Fruit fly (Drosophila melanogaster) whole organism, embryonic: Measurements from ENCODE around the gene MTF-1.

Source experiments
- Asciz ChIP-seq: fragments of 200-800 bp; sonication (Bioruptor generic); optimal IDR thresholded peaks from 2 replicates; lab custom pipeline; 2017; ENCODE audit warnings: missing biosample characterization, mild to moderate bottlenecking, missing genetic modification characterization, missing genetic modification reagents
- B-H2 ChIP-seq: fragments of 200-800 bp; sonication (Bioruptor generic); optimal IDR thresholded peaks from 2 replicates; lab custom pipeline; 2018; ENCODE audit warnings: missing biosample characterization, mild to moderate bottlenecking, missing genetic modification characterization
- CG1024 ChIP-seq: fragments of 200-800 bp; sonication (Bioruptor generic); IDR thresholded peaks from 2 replicates; pipeline ENCODE4 v1.3.6; 2022; ENCODE audit warnings: missing biosample characterization, missing genetic modification characterization
- CG10267 ChIP-seq: fragments of 200-800 bp; sonication (Bioruptor generic); optimal IDR thresholded peaks from 2 replicates; lab custom pipeline; 2018; ENCODE audit warnings: missing biosample characterization, mild to moderate bottlenecking, missing genetic modification characterization, moderate library complexity
- CG11504 ChIP-seq: fragments of 200-800 bp; sonication (Bioruptor generic); optimal IDR thresholded peaks from 3 replicates; lab custom pipeline; 2019; ENCODE audit warnings: missing biosample characterization, mild to moderate bottlenecking, missing genetic modification characterization, moderate library complexity
- CG11695 ChIP-seq: fragments of 200-800 bp; sonication (Bioruptor generic); IDR thresholded peaks from 3 replicates; pipeline ENCODE4 v1.3.6; 2022; ENCODE audit warnings: missing biosample characterization, missing genetic modification characterization
- CG11723 ChIP-seq: fragments of 200-800 bp; sonication (Bioruptor generic); optimal IDR thresholded peaks from 2 replicates; lab custom pipeline; 2017; ENCODE audit warnings: missing biosample characterization, mild to moderate bottlenecking, missing genetic modification characterization
- CG12104 ChIP-seq: fragments of 200-800 bp; sonication (Bioruptor generic); optimal IDR thresholded peaks from 3 replicates; lab custom pipeline; 2016; ENCODE audit warnings: missing biosample characterization, missing genetic modification characterization
- CG12744 ChIP-seq: fragments of 200-800 bp; sonication (Bioruptor generic); optimal IDR thresholded peaks from 2 replicates; lab custom pipeline; 2016; ENCODE audit warnings: missing biosample characterization, missing genetic modification characterization
- CG13123 ChIP-seq: fragments of 200-800 bp; sonication (Bioruptor generic); optimal IDR thresholded peaks from 2 replicates; lab custom pipeline; 2016; ENCODE audit warnings: missing biosample characterization, missing genetic modification characterization
- CG13424 ChIP-seq: fragments of 200-800 bp; sonication (Bioruptor generic); optimal IDR thresholded peaks from 2 replicates; lab custom pipeline; 2019; ENCODE audit warnings: missing biosample characterization, mild to moderate bottlenecking, missing genetic modification characterization, moderate library complexity
- CG13624 ChIP-seq: fragments of 200-800 bp; sonication (Bioruptor generic); optimal IDR thresholded peaks from 2 replicates; lab custom pipeline; 2016; ENCODE audit warnings: missing biosample characterization, missing genetic modification characterization
- CG14441 ChIP-seq: fragments of 200-800 bp; sonication (Bioruptor generic); IDR thresholded peaks from 2 replicates; pipeline ENCODE4 v1.3.6; 2022; ENCODE audit warnings: missing biosample characterization, missing genetic modification characterization
- CG18764 ChIP-seq: fragments of 200-800 bp; sonication (Bioruptor generic); optimal IDR thresholded peaks from 3 replicates; lab custom pipeline; 2016; ENCODE audit warnings: missing biosample characterization, missing genetic modification characterization
- CG32767 ChIP-seq: fragments of 200-800 bp; sonication (Bioruptor generic); IDR thresholded peaks from 2 replicates; pipeline ENCODE4 v1.3.6; 2022; ENCODE audit warnings: missing biosample characterization, missing genetic modification characterization
- CG4282 ChIP-seq: fragments of 200-800 bp; sonication (Bioruptor generic); optimal IDR thresholded peaks from 2 replicates; lab custom pipeline; 2016; ENCODE audit warnings: missing biosample characterization, missing genetic modification characterization
- CG6765 ChIP-seq: fragments of 200-800 bp; sonication (Bioruptor generic); optimal IDR thresholded peaks from 3 replicates; lab custom pipeline; 2017; ENCODE audit warnings: missing biosample characterization, mild to moderate bottlenecking, missing genetic modification characterization
- CG7928 ChIP-seq: fragments of 200-800 bp; sonication (Bioruptor generic); optimal IDR thresholded peaks from 2 replicates; lab custom pipeline; 2017; ENCODE audit warnings: missing biosample characterization, mild to moderate bottlenecking, missing genetic modification characterization
- CG8089 ChIP-seq: fragments of 200-800 bp; sonication (Bioruptor generic); optimal IDR thresholded peaks from 3 replicates; lab custom pipeline; 2016; ENCODE audit warnings: missing biosample characterization, missing genetic modification characterization
- D ChIP-seq, 2 experiments: fragments of 200-800 bp in 1 of 2; fragments of >200 bp in 1 of 2; sonication (Bioruptor generic) in 1 of 2; optimal IDR thresholded peaks; 2 replicates in 1 of 2; 3 replicates in 1 of 2; lab custom pipeline; 2017; ENCODE audit warnings: mild to moderate bottlenecking in 1 of 2, missing biosample characterization in 1 of 2, missing genetic modification characterization in 1 of 2, missing genetic modification reagents in 1 of 2
- Dfd ChIP-seq, 2 experiments: fragments of >200 bp; optimal IDR thresholded peaks; 2 replicates each; lab custom pipeline; 2017; ENCODE audit warnings: missing biosample characterization in 2 of 2, missing genetic modification characterization in 2 of 2
- Doc3 ChIP-seq: fragments of 200-800 bp; sonication (Bioruptor generic); IDR thresholded peaks from 3 replicates; pipeline ENCODE4 v1.3.6; 2022; ENCODE audit warnings: missing biosample characterization, missing genetic modification characterization; ENCODE audit not compliant: partially characterized antibody
- H2.0 ChIP-seq: fragments of 200-800 bp; sonication (Bioruptor generic); IDR thresholded peaks from 2 replicates; pipeline ENCODE4 v1.3.6; 2022; ENCODE audit warnings: missing biosample characterization, missing genetic modification characterization
- MBD-R2 ChIP-seq: fragments of 200-800 bp; sonication (Bioruptor generic); IDR thresholded peaks from 2 replicates; pipeline ENCODE4 v1.3.6; 2022; ENCODE audit warnings: missing biosample characterization, missing genetic modification characterization
- Myb ChIP-seq: fragments of 200-800 bp; sonication (Bioruptor generic); optimal IDR thresholded peaks from 2 replicates; lab custom pipeline; 2016; ENCODE audit warnings: missing biosample characterization, missing genetic modification characterization
- NK7.1 ChIP-seq: fragments of 200-800 bp; sonication (Bioruptor generic); optimal IDR thresholded peaks from 3 replicates; lab custom pipeline; 2016; ENCODE audit warnings: missing biosample characterization, missing genetic modification characterization
- Oaz ChIP-seq: fragments of 200-800 bp; sonication (Bioruptor generic); IDR thresholded peaks from 2 replicates; pipeline ENCODE4 v1.3.6; 2022; ENCODE audit warnings: missing biosample characterization, missing genetic modification characterization
- Rfx ChIP-seq: fragments of 200-800 bp; sonication (Bioruptor generic); IDR thresholded peaks from 2 replicates; pipeline ENCODE4 v1.3.6; 2022; ENCODE audit warnings: missing biosample characterization, missing genetic modification characterization
- Sry-δ ChIP-seq: fragments of 200-800 bp; sonication (Bioruptor generic); optimal IDR thresholded peaks from 2 replicates; lab custom pipeline; 2016; ENCODE audit warnings: missing biosample characterization, missing genetic modification characterization
- Ssrp ChIP-seq: fragments of 200-800 bp; sonication (Bioruptor generic); optimal IDR thresholded peaks from 2 replicates; lab custom pipeline; 2018; ENCODE audit warnings: missing biosample characterization, mild to moderate bottlenecking, missing genetic modification characterization, moderate library complexity
- Vsx1 ChIP-seq: fragments of 200-800 bp; sonication (Bioruptor generic); optimal IDR thresholded peaks from 2 replicates; lab custom pipeline; 2017; ENCODE audit warnings: missing biosample characterization, mild to moderate bottlenecking, missing genetic modification characterization, missing genetic modification reagents
- YL-1 ChIP-seq: fragments of 200-800 bp; sonication (Bioruptor generic); optimal IDR thresholded peaks from 3 replicates; lab custom pipeline; 2017; ENCODE audit warnings: missing biosample characterization, mild to moderate bottlenecking, missing genetic modification characterization
- ash1 ChIP-seq: fragments of 200-800 bp; sonication (Bioruptor generic); optimal IDR thresholded peaks from 2 replicates; lab custom pipeline; 2018; ENCODE audit warnings: missing biosample characterization, mild to moderate bottlenecking, missing genetic modification characterization
- bbx ChIP-seq: fragments of 200-800 bp; sonication (Bioruptor generic); IDR thresholded peaks from 2 replicates; pipeline ENCODE4 v1.3.6; 2022; ENCODE audit warnings: missing biosample characterization, missing genetic modification characterization; ENCODE audit not compliant: partially characterized antibody
- emc ChIP-seq: fragments of 200-800 bp; sonication (Bioruptor generic); optimal IDR thresholded peaks from 2 replicates; lab custom pipeline; 2016; ENCODE audit warnings: missing biosample characterization, missing genetic modification characterization
- fd96Cb ChIP-seq: fragments of 200-800 bp; sonication (Bioruptor generic); optimal IDR thresholded peaks from 2 replicates; lab custom pipeline; 2018; ENCODE audit warnings: missing biosample characterization, mild to moderate bottlenecking, missing genetic modification characterization, moderate library complexity
- gce ChIP-seq: fragments of 200-800 bp; sonication (Bioruptor generic); IDR thresholded peaks from 3 replicates; pipeline ENCODE4 v1.3.6; 2022; ENCODE audit warnings: missing biosample characterization, missing genetic modification characterization
- gcm ChIP-seq: fragments of 200-800 bp; sonication (Bioruptor generic); optimal IDR thresholded peaks from 2 replicates; lab custom pipeline; 2019; ENCODE audit warnings: missing biosample characterization, mild to moderate bottlenecking, missing genetic modification characterization, moderate library complexity
- gem ChIP-seq: fragments of 200-800 bp; sonication (Bioruptor generic); optimal IDR thresholded peaks from 2 replicates; lab custom pipeline; 2019; ENCODE audit warnings: missing biosample characterization, mild to moderate bottlenecking, missing genetic modification characterization, moderate library complexity
- grn ChIP-seq: fragments of 200-800 bp; sonication (Bioruptor generic); optimal IDR thresholded peaks from 3 replicates; lab custom pipeline; 2017; ENCODE audit warnings: missing biosample characterization, missing genetic modification characterization
- h ChIP-seq: fragments of >200 bp; optimal IDR thresholded peaks from 2 replicates; lab custom pipeline; 2017
- jigr1 ChIP-seq: fragments of 200-800 bp; sonication (Bioruptor generic); IDR thresholded peaks from 3 replicates; pipeline ENCODE4 v1.3.6; 2022; ENCODE audit warnings: missing biosample characterization, missing genetic modification characterization
- nmo ChIP-seq: fragments of 200-800 bp; sonication (Bioruptor generic); optimal IDR thresholded peaks from 2 replicates; lab custom pipeline; 2018; ENCODE audit warnings: missing biosample characterization, mild to moderate bottlenecking, missing genetic modification characterization, moderate library complexity
- pho ChIP-seq: fragments of 200-800 bp; sonication (Bioruptor generic); optimal IDR thresholded peaks from 2 replicates; lab custom pipeline; 2016; ENCODE audit warnings: missing biosample characterization, missing genetic modification characterization
- pnt ChIP-seq: fragments of 200-800 bp; sonication (Bioruptor generic); optimal IDR thresholded peaks from 3 replicates; lab custom pipeline; 2016; ENCODE audit warnings: missing biosample characterization, missing genetic modification characterization
- pzg ChIP-seq: fragments of 200-800 bp; sonication (Bioruptor generic); optimal IDR thresholded peaks from 3 replicates; lab custom pipeline; 2018; ENCODE audit warnings: missing biosample characterization, mild to moderate bottlenecking, missing genetic modification characterization, moderate library complexity
- slp2 ChIP-seq: fragments of 200-800 bp; sonication (Bioruptor generic); optimal IDR thresholded peaks from 2 replicates; lab custom pipeline; 2016; ENCODE audit warnings: missing biosample characterization, missing genetic modification characterization
- sqz ChIP-seq: fragments of 200-800 bp; sonication (Bioruptor generic); optimal IDR thresholded peaks from 3 replicates; lab custom pipeline; 2018; ENCODE audit warnings: missing biosample characterization, mild to moderate bottlenecking, missing genetic modification characterization
- twi ChIP-seq: fragments of 200-800 bp; optimal IDR thresholded peaks from 2 replicates; lab custom pipeline; 2019; ENCODE audit warnings: missing biosample characterization, mild to moderate bottlenecking, missing genetic modification characterization, moderate library complexity
- vnd ChIP-seq: fragments of 200-800 bp; sonication (Bioruptor generic); IDR thresholded peaks from 3 replicates; pipeline ENCODE4 v1.3.6; 2022; ENCODE audit warnings: missing biosample characterization, missing genetic modification characterization; ENCODE audit not compliant: partially characterized antibody

MTF-1 gene

dm6 chr3L:9461670-9462246 is 31.6 kb downstream of the MTF-1 start (continued):
- TF ChIP-seq CG32767, result no peak
- no peak for TF ChIP-seq ash1 (GFP tag; lab: Kevin White, UChicago)
- no peak for TF ChIP-seq emc (GFP tag; lab: Kevin White, UChicago)
- no peak for TF ChIP-seq CG7928
- TF ChIP-seq Rfx, result peak; percentile 61
- TF ChIP-seq CG11723 (GFP tag; lab: Kevin White, UChicago), result no peak
- TF ChIP-seq B-H2, result no peak
- TF ChIP-seq CG11504 (tag; lab: Kevin White, UChicago), result no peak
- no peak for TF ChIP-seq Asciz (GFP tag; lab: Kevin White, UChicago)
- 0 out of 2 replicates have a peak, but pooled peaks have one; percentile 19 for TF ChIP-seq Oaz
- TF ChIP-seq grn, result peak; percentile 70
- TF ChIP-seq CG4282 (GFP tag; lab: Kevin White, UChicago), result no peak
- peak; percentile 47; the same call in 2 of the 3 replicates for TF ChIP-seq CG11695 (GFP tag; lab: Robert Waterston, UW)
- peak; percentile 51 for TF ChIP-seq H2.0 (GFP tag; lab: Robert Waterston, UW)
- no peak for TF ChIP-seq gce (GFP tag; lab: Robert Waterston, UW)
- no peak for TF ChIP-seq CG12744 (GFP tag; lab: Kevin White, UChicago)
- TF ChIP-seq twi, result peak; percentile 11
- TF ChIP-seq Doc3 (GFP tag; lab: Robert Waterston, UW), result no peak
- no peak for TF ChIP-seq jigr1
- 0 out of 2 replicates have a peak, but pooled peaks have one; percentile 55 for TF ChIP-seq bbx (GFP tag; lab: Robert Waterston, UW)
- TF ChIP-seq gcm (GFP tag; lab: Kevin White, UChicago), result no peak
- no peak for TF ChIP-seq Dfd (GFP tag; optimal IDR thresholded peaks at IDR 0.05; lab: Kevin White, UChicago)
- TF ChIP-seq CG13123 (GFP tag; lab: Kevin White, UChicago), result no peak
- TF ChIP-seq CG8089, result no peak
- TF ChIP-seq sqz (GFP tag; lab: Kevin White, UChicago), result no peak
- TF ChIP-seq CG13624 (GFP tag; lab: Kevin White, UChicago), result no peak
- TF ChIP-seq fd96Cb (tag; lab: Kevin White, UChicago), result peak; percentile 42
- TF ChIP-seq MBD-R2 (GFP tag; lab: Robert Waterston, UW), result no peak
- no peak for TF ChIP-seq Myb (GFP tag; lab: Kevin White, UChicago)
- no peak for TF ChIP-seq Vsx1
- TF ChIP-seq nmo, result no peak
- TF ChIP-seq pzg (GFP tag; lab: Kevin White, UChicago), result no peak
- TF ChIP-seq NK7.1 (GFP tag; lab: Kevin White, UChicago), result no peak
- TF ChIP-seq CG1024, result no peak; the same call in 1 of the 2 replicates
- peak; percentile 28 for TF ChIP-seq CG18764 (GFP tag; lab: Kevin White, UChicago)
- peak; percentile 48; the same call in 1 of the 2 replicates for TF ChIP-seq CG14441 (GFP tag; lab: Robert Waterston, UW)
- TF ChIP-seq slp2 (GFP tag; lab: Kevin White, UChicago), result peak; percentile 12
- TF ChIP-seq CG6765 (GFP tag; lab: Kevin White, UChicago), result no peak
- no peak for TF ChIP-seq CG13424
- peak; percentile 18 for TF ChIP-seq gem (tag; lab: Kevin White, UChicago)
- no peak for TF ChIP-seq YL-1 (GFP tag; lab: Kevin White, UChicago)
- TF ChIP-seq CG10267 (tag; lab: Kevin White, UChicago), result no peak
- TF ChIP-seq Ssrp (tag; lab: Kevin White, UChicago), result no peak
- peak; percentile 58 for TF ChIP-seq D (optimal IDR thresholded peaks at IDR 0.05; lab: Kevin White, UChicago)
- no peak for TF ChIP-seq D (GFP tag; optimal IDR thresholded peaks at IDR 0.05; lab: Kevin White, UChicago)
- no peak for TF ChIP-seq pho (GFP tag; lab: Kevin White, UChicago)
- no peak for TF ChIP-seq vnd (GFP tag; lab: Robert Waterston, UW)
- TF ChIP-seq h (lab: Kevin White, UChicago), result no peak
- TF ChIP-seq CG12104, result no peak
- no peak for TF ChIP-seq Sry-δ (GFP tag; lab: Kevin White, UChicago)
- no peak for TF ChIP-seq pnt (GFP tag; lab: Kevin White, UChicago)
